Fruit fly (Drosophila melanogaster) whole organism, pupa: Measurements from ENCODE around the gene CG13085.

Experiments used
- CG12605 ChIP-seq: fragments of 200-800 bp; sonication (Bioruptor generic); IDR thresholded peaks from 2 replicates; pipeline ENCODE4 v1.3.6; 2022; ENCODE audit warnings: missing biosample characterization, missing genetic modification characterization
- CG14655 ChIP-seq: fragments of 200-800 bp; sonication (Bioruptor generic); optimal IDR thresholded peaks from 3 replicates; lab custom pipeline; 2017; ENCODE audit warnings: mild to moderate bottlenecking, missing biosample characterization, missing genetic modification reagents, missing genetic modification characterization
- CG15710 ChIP-seq: fragments of 200-800 bp; sonication (Bioruptor generic); optimal IDR thresholded peaks from 2 replicates; lab custom pipeline; 2018; ENCODE audit warnings: missing biosample characterization, mild to moderate bottlenecking, missing genetic modification characterization, moderate library complexity
- CG17806 ChIP-seq: fragments of 200-800 bp; sonication (Bioruptor generic); optimal IDR thresholded peaks from 2 replicates; lab custom pipeline; 2018; ENCODE audit warnings: missing biosample characterization, mild to moderate bottlenecking, missing genetic modification characterization, moderate library complexity
- CG4496 ChIP-seq: fragments of 200-800 bp; sonication (Bioruptor generic); IDR thresholded peaks from 3 replicates; pipeline ENCODE4 v1.3.6; 2022; ENCODE audit warnings: missing biosample characterization, missing genetic modification characterization
- CG9948 ChIP-seq: fragments of 200-800 bp; sonication (Bioruptor generic); optimal IDR thresholded peaks from 2 replicates; lab custom pipeline; 2018; ENCODE audit warnings: missing biosample characterization, mild to moderate bottlenecking, missing genetic modification characterization, moderate library complexity
- EcR ChIP-seq: fragments of 200-800 bp; sonication (Bioruptor generic); optimal IDR thresholded peaks from 3 replicates; lab custom pipeline; 2019; ENCODE audit warnings: missing biosample characterization, missing genetic modification characterization, mild to moderate bottlenecking, moderate library complexity, missing genetic modification reagents
- Pif1A ChIP-seq: fragments of 200-800 bp; sonication (Bioruptor generic); optimal IDR thresholded peaks from 3 replicates; lab custom pipeline; 2016; ENCODE audit warnings: missing biosample characterization, missing genetic modification characterization
- Pif1B ChIP-seq: fragments of 200-800 bp; sonication (Bioruptor generic); optimal IDR thresholded peaks from 3 replicates; lab custom pipeline; 2016; ENCODE audit warnings: missing biosample characterization, missing genetic modification characterization
- Snoo ChIP-seq: fragments of 200-800 bp; sonication (Bioruptor generic); optimal IDR thresholded peaks from 3 replicates; lab custom pipeline; 2017; ENCODE audit warnings: missing biosample characterization, mild to moderate bottlenecking, missing genetic modification characterization, inconsistent platforms
- fd96Ca ChIP-seq: fragments of 200-800 bp; sonication (Bioruptor generic); IDR thresholded peaks from 3 replicates; pipeline ENCODE4 v1.3.6; 2022; ENCODE audit warnings: missing biosample characterization, missing genetic modification characterization
- rn ChIP-seq: fragments of 200-800 bp; sonication (Bioruptor generic); IDR thresholded peaks from 2 replicates; pipeline ENCODE4 v1.3.6; 2022; ENCODE audit warnings: missing biosample characterization, missing genetic modification characterization

- no peak for TF ChIP-seq fd96Ca
- no peak for TF ChIP-seq Snoo (tag; lab: Kevin White, UChicago)
- TF ChIP-seq rn (GFP tag; lab: Robert Waterston, UW), result no peak
- TF ChIP-seq CG4496 (GFP tag; lab: Robert Waterston, UW), result no peak
- TF ChIP-seq Pif1A (GFP tag; lab: Kevin White, UChicago), result no peak
- TF ChIP-seq CG15710, result no peak
- no peak for TF ChIP-seq CG17806
- no peak for TF ChIP-seq CG12605 (GFP tag; lab: Robert Waterston, UW)
- no peak for TF ChIP-seq CG14655 (GFP tag; lab: Kevin White, UChicago)
- TF ChIP-seq Pif1B (GFP tag; lab: Kevin White, UChicago), result no peak
- no peak for TF ChIP-seq CG9948
- no peak for TF ChIP-seq EcR (GFP tag; lab: Kevin White, UChicago)
Observed at dm6 chr2L:19415133-19415532, 8.7 kb upstream of the CG13085 start.
